Fruit fly (Drosophila melanogaster) whole organism, embryonic: ENCODE measurements around the gene CG9286.

Experiments used
- Awh ChIP-seq: fragments of 200-800 bp; sonication (Bioruptor generic); IDR thresholded peaks from 2 replicates; pipeline ENCODE4, ENCODE4 v1.3.6; 2022; ENCODE audit warnings: missing biosample characterization, missing genetic modification characterization
- Blimp-1 ChIP-seq: fragments of 200-800 bp; sonication (Bioruptor generic); optimal IDR thresholded peaks from 3 replicates; lab custom pipeline; 2018; ENCODE audit warnings: missing biosample characterization, missing genetic modification characterization, mild to moderate bottlenecking, moderate library complexity, missing genetic modification reagents
- CG10321 ChIP-seq: fragments of 200-800 bp; sonication (Bioruptor generic); IDR thresholded peaks from 2 replicates; pipeline ENCODE4 v1.3.6; 2022; ENCODE audit warnings: missing biosample characterization, missing genetic modification characterization
- CG10979 ChIP-seq: fragments of 200-800 bp; sonication (Bioruptor generic); optimal IDR thresholded peaks from 2 replicates; lab custom pipeline; 2018; ENCODE audit warnings: missing biosample characterization, mild to moderate bottlenecking, missing genetic modification characterization, moderate library complexity
- CG11093 ChIP-seq: fragments of 200-800 bp; sonication (Bioruptor generic); IDR thresholded peaks from 3 replicates; pipeline ENCODE4 v1.3.6; 2022; ENCODE audit warnings: missing biosample characterization, missing genetic modification characterization
- CG12942 ChIP-seq: fragments of 200-800 bp; sonication (Bioruptor generic); optimal IDR thresholded peaks from 3 replicates; lab custom pipeline; 2016; ENCODE audit warnings: missing biosample characterization, missing genetic modification characterization
- CG14050 ChIP-seq: fragments of 200-800 bp; sonication (Bioruptor generic); IDR thresholded peaks from 3 replicates; pipeline ENCODE4 v1.3.6; 2022; ENCODE audit warnings: missing biosample characterization, missing genetic modification characterization
- CG14710 ChIP-seq: fragments of 200-800 bp; sonication (Bioruptor generic); optimal IDR thresholded peaks from 3 replicates; lab custom pipeline; 2019; ENCODE audit warnings: missing biosample characterization, mild to moderate bottlenecking, missing genetic modification characterization, moderate library complexity
- CG14860 ChIP-seq: fragments of 200-800 bp; sonication (Bioruptor generic); IDR thresholded peaks from 3 replicates; pipeline ENCODE4 v1.3.6; 2022; ENCODE audit warnings: missing biosample characterization, missing genetic modification characterization; ENCODE audit not compliant: partially characterized antibody
- CG1603 ChIP-seq: fragments of 200-800 bp; sonication (Bioruptor generic); optimal IDR thresholded peaks from 2 replicates; lab custom pipeline; 2019; ENCODE audit warnings: missing biosample characterization, mild to moderate bottlenecking, missing genetic modification characterization, moderate library complexity
- CG17361 ChIP-seq: fragments of 200-800 bp; sonication (Bioruptor generic); IDR thresholded peaks from 3 replicates; pipeline ENCODE4 v1.3.6; 2022; ENCODE audit warnings: missing biosample characterization, missing genetic modification characterization
- CG30020 ChIP-seq: fragments of 200-800 bp; optimal IDR thresholded peaks from 2 replicates; lab custom pipeline; 2019; ENCODE audit warnings: missing biosample characterization, mild to moderate bottlenecking, missing genetic modification characterization, moderate library complexity
- CG30403 ChIP-seq: fragments of 200-800 bp; sonication (Bioruptor generic); optimal IDR thresholded peaks from 3 replicates; lab custom pipeline; 2016; ENCODE audit warnings: missing biosample characterization, missing genetic modification characterization
- CG31224 ChIP-seq: fragments of 200-800 bp; sonication (Bioruptor generic); IDR thresholded peaks from 2 replicates; pipeline ENCODE4 v1.3.6; 2022; ENCODE audit warnings: missing biosample characterization, missing genetic modification characterization
- CG31441 ChIP-seq: fragments of 200-800 bp; sonication (Bioruptor generic); IDR thresholded peaks from 2 replicates; pipeline ENCODE4 v1.3.6; 2022; ENCODE audit warnings: missing biosample characterization, missing genetic modification characterization
- CG6254 ChIP-seq: fragments of 200-800 bp; sonication (Bioruptor generic); optimal IDR thresholded peaks from 3 replicates; lab custom pipeline; 2017; ENCODE audit warnings: mild to moderate bottlenecking, missing biosample characterization, missing genetic modification reagents, missing genetic modification characterization
- CG6765 ChIP-seq: fragments of 200-800 bp; sonication (Bioruptor generic); optimal IDR thresholded peaks from 3 replicates; lab custom pipeline; 2017; ENCODE audit warnings: missing biosample characterization, mild to moderate bottlenecking, missing genetic modification characterization
- CG8388 ChIP-seq: fragments of 200-800 bp; sonication (Bioruptor generic); optimal IDR thresholded peaks from 2 replicates; lab custom pipeline; 2019; ENCODE audit warnings: missing biosample characterization, mild to moderate bottlenecking, missing genetic modification characterization, moderate library complexity
- Drgx ChIP-seq: fragments of 200-800 bp; sonication (Bioruptor generic); IDR thresholded peaks from 2 replicates; pipeline ENCODE4 v1.3.6; 2022; ENCODE audit warnings: missing biosample characterization, missing genetic modification characterization
- Fer1 ChIP-seq: fragments of 200-800 bp; sonication (Bioruptor generic); optimal IDR thresholded peaks from 2 replicates; lab custom pipeline; 2017; ENCODE audit warnings: missing biosample characterization, mild to moderate bottlenecking, missing genetic modification characterization
- HLHmδ ChIP-seq: fragments of 200-800 bp; sonication (Bioruptor generic); optimal IDR thresholded peaks from 2 replicates; lab custom pipeline; 2018; ENCODE audit warnings: missing biosample characterization, mild to moderate bottlenecking, missing genetic modification characterization, moderate library complexity
- Hr51 ChIP-seq, 2 experiments: fragments of 200-800 bp; sonication (Bioruptor generic); optimal IDR thresholded peaks; 2 replicates in 1 of 2; 3 replicates in 1 of 2; lab custom pipeline; 2016 to 2018; ENCODE audit warnings: missing biosample characterization in 2 of 2, missing genetic modification characterization in 2 of 2, mild to moderate bottlenecking in 1 of 2, moderate library complexity in 1 of 2
- Kr ChIP-seq: fragments of 200-800 bp; sonication (Bioruptor generic); optimal IDR thresholded peaks from 2 replicates; lab custom pipeline; 2017; ENCODE audit warnings: missing biosample characterization, mild to moderate bottlenecking, missing genetic modification characterization
- NFAT ChIP-seq: fragments of 200-800 bp; sonication (Bioruptor generic); IDR thresholded peaks from 2 replicates; pipeline ENCODE4 v1.3.6; 2022; ENCODE audit warnings: missing biosample characterization, missing genetic modification characterization
- Oaz ChIP-seq: fragments of 200-800 bp; sonication (Bioruptor generic); IDR thresholded peaks from 2 replicates; pipeline ENCODE4 v1.3.6; 2022; ENCODE audit warnings: missing biosample characterization, missing genetic modification characterization
- Oli ChIP-seq: fragments of 200-800 bp; sonication (Bioruptor generic); optimal IDR thresholded peaks from 2 replicates; lab custom pipeline; 2018; ENCODE audit warnings: missing biosample characterization, mild to moderate bottlenecking, missing genetic modification characterization, moderate library complexity
- Optix ChIP-seq: fragments of 200-800 bp; sonication (Bioruptor generic); IDR thresholded peaks from 3 replicates; pipeline ENCODE4 v1.3.6; 2022; ENCODE audit warnings: missing biosample characterization, missing genetic modification characterization
- Sin3A ChIP-seq: fragments of >200 bp; optimal IDR thresholded peaks from 2 replicates; lab custom pipeline; 2018
- Sox100B ChIP-seq: fragments of 200-800 bp; sonication (Bioruptor generic); optimal IDR thresholded peaks from 3 replicates; lab custom pipeline; 2018; ENCODE audit warnings: missing biosample characterization, mild to moderate bottlenecking, missing genetic modification characterization
- Sox102F ChIP-seq: fragments of 200-800 bp; sonication (Bioruptor generic); optimal IDR thresholded peaks from 2 replicates; lab custom pipeline; 2018; ENCODE audit warnings: missing biosample characterization, mild to moderate bottlenecking, missing genetic modification characterization, moderate library complexity
- Sry-β ChIP-seq: fragments of 200-800 bp; sonication (Bioruptor generic); optimal IDR thresholded peaks from 2 replicates; lab custom pipeline; 2018; ENCODE audit warnings: missing biosample characterization, mild to moderate bottlenecking, missing genetic modification characterization, moderate library complexity
- Ssrp ChIP-seq: fragments of 200-800 bp; sonication (Bioruptor generic); optimal IDR thresholded peaks from 2 replicates; lab custom pipeline; 2018; ENCODE audit warnings: missing biosample characterization, mild to moderate bottlenecking, missing genetic modification characterization, moderate library complexity
- Usf ChIP-seq: fragments of 200-800 bp; sonication (Bioruptor generic); optimal IDR thresholded peaks from 2 replicates; lab custom pipeline; 2017; ENCODE audit warnings: missing genotype, missing biosample characterization, missing genetic modification characterization
- ab ChIP-seq: fragments of 200-800 bp; sonication (Bioruptor generic); optimal IDR thresholded peaks from 2 replicates; lab custom pipeline; 2016; ENCODE audit warnings: missing biosample characterization, missing genetic modification characterization
- ci ChIP-seq: fragments of 200-800 bp; sonication (Bioruptor generic); IDR thresholded peaks from 3 replicates; pipeline ENCODE4 v1.3.6; 2022; ENCODE audit warnings: missing biosample characterization, missing genetic modification characterization
- dmrt99B ChIP-seq: fragments of 200-800 bp; sonication (Bioruptor generic); optimal IDR thresholded peaks from 2 replicates; lab custom pipeline; 2018; ENCODE audit warnings: missing biosample characterization, mild to moderate bottlenecking, missing genetic modification characterization, moderate library complexity
- dysf ChIP-seq: fragments of 200-800 bp; sonication (Bioruptor generic); IDR thresholded peaks from 3 replicates; pipeline ENCODE4 v1.3.6; 2022; ENCODE audit warnings: missing biosample characterization, missing genetic modification characterization
- esg ChIP-seq: fragments of 200-800 bp; sonication (Bioruptor generic); conservative IDR thresholded peaks from 2 replicates; pipeline ENCODE4 v1.3.6; 2022; ENCODE audit warnings: missing biosample characterization, missing genetic modification characterization
- fd3F ChIP-seq: fragments of 200-800 bp; sonication (Bioruptor generic); optimal IDR thresholded peaks from 2 replicates; lab custom pipeline; 2018; ENCODE audit warnings: missing biosample characterization, mild to moderate bottlenecking, missing genetic modification characterization, moderate library complexity
- fd96Cb ChIP-seq: fragments of 200-800 bp; sonication (Bioruptor generic); optimal IDR thresholded peaks from 2 replicates; lab custom pipeline; 2018; ENCODE audit warnings: missing biosample characterization, mild to moderate bottlenecking, missing genetic modification characterization, moderate library complexity
- gem ChIP-seq: fragments of 200-800 bp; sonication (Bioruptor generic); optimal IDR thresholded peaks from 2 replicates; lab custom pipeline; 2019; ENCODE audit warnings: missing biosample characterization, mild to moderate bottlenecking, missing genetic modification characterization, moderate library complexity
- gsb-n ChIP-seq: fragments of 200-800 bp; sonication (Bioruptor generic); optimal IDR thresholded peaks from 3 replicates; lab custom pipeline; 2018; ENCODE audit warnings: missing biosample characterization, mild to moderate bottlenecking, missing genetic modification characterization
- lola ChIP-seq, 3 experiments: fragments of >200 bp in 2 of 3; fragments of 200-800 bp in 1 of 3; sonication (Bioruptor generic) in 1 of 3; optimal IDR thresholded peaks; 2 replicates each; lab custom pipeline; 2017 to 2019; ENCODE audit warnings: missing biosample characterization in 3 of 3, missing genetic modification characterization in 3 of 3, mild to moderate bottlenecking in 1 of 3, moderate library complexity in 1 of 3
- nmo ChIP-seq: fragments of 200-800 bp; sonication (Bioruptor generic); optimal IDR thresholded peaks from 2 replicates; lab custom pipeline; 2018; ENCODE audit warnings: missing biosample characterization, mild to moderate bottlenecking, missing genetic modification characterization, moderate library complexity
- oc ChIP-seq: fragments of 200-800 bp; sonication (Bioruptor generic); optimal IDR thresholded peaks from 2 replicates; lab custom pipeline; 2018; ENCODE audit warnings: missing biosample characterization, mild to moderate bottlenecking, missing genetic modification characterization, moderate library complexity
- phol ChIP-seq: fragments of 200-800 bp; sonication (Bioruptor generic); optimal IDR thresholded peaks from 3 replicates; lab custom pipeline; 2018; ENCODE audit warnings: missing biosample characterization, mild to moderate bottlenecking, missing genetic modification characterization, moderate library complexity
- row ChIP-seq: fragments of 200-800 bp; sonication (Bioruptor generic); IDR thresholded peaks from 3 replicates; pipeline ENCODE4 v1.3.6; 2022; ENCODE audit warnings: missing biosample characterization, missing genetic modification characterization
- sens ChIP-seq: fragments of 200-800 bp; sonication (Bioruptor generic); peaks from one replicate; lab custom pipeline; 2016; ENCODE audit warnings: missing biosample characterization, missing genetic modification characterization
- sisA ChIP-seq: fragments of 200-800 bp; sonication (Bioruptor generic); IDR thresholded peaks from 2 replicates; pipeline ENCODE4 v1.3.6; 2022; ENCODE audit warnings: missing biosample characterization, missing genetic modification characterization
- zf30C ChIP-seq: fragments of 200-800 bp; sonication (Bioruptor generic); optimal IDR thresholded peaks from 3 replicates; lab custom pipeline; 2018; ENCODE audit warnings: missing biosample characterization, mild to moderate bottlenecking, missing genetic modification characterization

CG9286 gene

DNA sequence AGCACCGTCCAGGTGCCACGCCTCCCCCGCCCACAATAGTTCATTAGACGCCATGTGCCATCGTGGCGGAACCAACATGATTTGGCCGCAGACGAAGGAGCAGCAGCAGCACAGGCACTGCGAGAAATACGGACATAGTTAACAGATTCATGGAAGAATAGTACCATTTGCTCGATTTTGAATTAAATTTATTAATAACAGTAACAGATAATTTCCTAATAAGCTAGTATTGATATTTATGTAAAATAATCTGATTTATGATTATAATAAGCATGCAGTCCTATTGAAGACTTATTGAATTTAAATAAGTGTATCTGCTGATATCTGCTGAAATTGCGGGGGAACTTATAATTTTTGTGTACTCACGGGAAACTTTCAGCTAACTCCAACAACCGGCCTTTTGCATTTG is 16.5 kb downstream of the CG9286 start (continued):
- peak; percentile 28 for TF ChIP-seq Sox102F (GFP tag; lab: Kevin White, UChicago)
- peak; percentile 28 for TF ChIP-seq gem
- peak; percentile 30 for TF ChIP-seq gsb-n (tag; lab: Kevin White, UChicago)
- TF ChIP-seq CG14050 (GFP tag; lab: Robert Waterston, UW) = no peak
- TF ChIP-seq Ssrp (tag; lab: Kevin White, UChicago) = no peak
- no peak for TF ChIP-seq CG10321 (GFP tag; lab: Robert Waterston, UW)
- no peak for TF ChIP-seq Sin3A (lab: Kevin White, UChicago)
- TF ChIP-seq HLHmδ (GFP tag; lab: Kevin White, UChicago) = peak; percentile 27
- TF ChIP-seq Usf (GFP tag; lab: Kevin White, UChicago) = no peak
- TF ChIP-seq row (GFP tag; lab: Robert Waterston, UW) = peak; percentile 28
- TF ChIP-seq phol (tag; lab: Kevin White, UChicago) = peak; percentile 46
- TF ChIP-seq Kr = no peak
- no peak for TF ChIP-seq CG11093 (GFP tag; lab: Robert Waterston, UW)
- peak; percentile 31 for TF ChIP-seq CG10979 (tag; lab: Kevin White, UChicago)
- peak; percentile 81 for TF ChIP-seq sens
- TF ChIP-seq dmrt99B = peak; percentile 23
- peak; percentile 33; the same call in 1 of the 2 replicates for TF ChIP-seq CG31441
- TF ChIP-seq CG17361 = peak; percentile 41; the same call in 1 of the 3 replicates
- TF ChIP-seq CG1603 (tag; lab: Kevin White, UChicago) = peak; percentile 37
- 0 out of 2 replicates have a peak, but pooled peaks have one; percentile 15 for TF ChIP-seq esg (GFP tag; lab: Robert Waterston, UW)
- 0 out of 2 replicates have a peak, but pooled peaks have one; percentile 21 for TF ChIP-seq sisA (GFP tag; lab: Robert Waterston, UW)
- no peak for TF ChIP-seq dysf
- TF ChIP-seq Awh = peak; percentile 55; the same call in 1 of the 2 replicates
- no peak for TF ChIP-seq oc
- TF ChIP-seq Blimp-1 (GFP tag; lab: Kevin White, UChicago) = peak; percentile 26
- TF ChIP-seq Optix (GFP tag; lab: Robert Waterston, UW) = no peak
- TF ChIP-seq nmo = peak; percentile 22
- peak; percentile 8 for TF ChIP-seq CG14710 (tag; lab: Kevin White, UChicago)
- peak; percentile 3 for TF ChIP-seq CG30403
- TF ChIP-seq CG30020 (tag; lab: Kevin White, UChicago) = no peak
- TF ChIP-seq CG6254 (GFP tag; lab: Kevin White, UChicago) = peak; percentile 16
- no peak for TF ChIP-seq NFAT (GFP tag; lab: Robert Waterston, UW)
- TF ChIP-seq ab (GFP tag; lab: Kevin White, UChicago) = no peak
- TF ChIP-seq CG8388 (GFP tag; lab: Kevin White, UChicago) = peak; percentile 23
- TF ChIP-seq fd3F (GFP tag; lab: Kevin White, UChicago) = no peak
- peak; percentile 23 for TF ChIP-seq zf30C (GFP tag; lab: Kevin White, UChicago)
- TF ChIP-seq lola (GFP tag; optimal IDR thresholded peaks at IDR 0.05; lab: Kevin White, UChicago) = peak in 1 of 3 experiments; percentile 26
- no peak for TF ChIP-seq Oaz (GFP tag; lab: Robert Waterston, UW)
- TF ChIP-seq fd96Cb = peak; percentile 5
- no peak for TF ChIP-seq Fer1 (GFP tag; lab: Kevin White, UChicago)
- TF ChIP-seq CG14860 (GFP tag; lab: Robert Waterston, UW) = no peak
- peak; percentile 39; the same call in 1 of the 3 replicates for TF ChIP-seq ci (GFP tag; lab: Robert Waterston, UW)
- TF ChIP-seq Drgx (GFP tag; lab: Robert Waterston, UW) = peak; percentile 65
- 0 out of 2 replicates have a peak, but pooled peaks have one; percentile 1 for TF ChIP-seq CG31224 (GFP tag; lab: Robert Waterston, UW)
- no peak for TF ChIP-seq Sry-β
- no peak for TF ChIP-seq CG6765
- TF ChIP-seq Oli = peak; percentile 1
- no peak for TF ChIP-seq CG12942 (GFP tag; lab: Kevin White, UChicago)
- peak; percentile 2 for TF ChIP-seq Sox100B (GFP tag; lab: Kevin White, UChicago)
- no peak for TF ChIP-seq Hr51 (GFP tag; optimal IDR thresholded peaks at IDR 0.05; lab: Kevin White, UChicago)
